Fruit fly (Drosophila melanogaster) ovary, adult (tissue): ENCODE results near the gene slmo.
A peak's percentile ranks its signal among the peaks of the same experiment; 100 is the strongest.

ENCODE experiments used
- CG17801 ChIP-seq: fragments of 200-800 bp; optimal IDR thresholded peaks from 2 replicates; lab custom pipeline; 2019; ENCODE audit warnings: missing biosample characterization, mild to moderate bottlenecking, missing genetic modification characterization, moderate library complexity; ENCODE audit not compliant: partially characterized antibody

slmo gene

DNA sequence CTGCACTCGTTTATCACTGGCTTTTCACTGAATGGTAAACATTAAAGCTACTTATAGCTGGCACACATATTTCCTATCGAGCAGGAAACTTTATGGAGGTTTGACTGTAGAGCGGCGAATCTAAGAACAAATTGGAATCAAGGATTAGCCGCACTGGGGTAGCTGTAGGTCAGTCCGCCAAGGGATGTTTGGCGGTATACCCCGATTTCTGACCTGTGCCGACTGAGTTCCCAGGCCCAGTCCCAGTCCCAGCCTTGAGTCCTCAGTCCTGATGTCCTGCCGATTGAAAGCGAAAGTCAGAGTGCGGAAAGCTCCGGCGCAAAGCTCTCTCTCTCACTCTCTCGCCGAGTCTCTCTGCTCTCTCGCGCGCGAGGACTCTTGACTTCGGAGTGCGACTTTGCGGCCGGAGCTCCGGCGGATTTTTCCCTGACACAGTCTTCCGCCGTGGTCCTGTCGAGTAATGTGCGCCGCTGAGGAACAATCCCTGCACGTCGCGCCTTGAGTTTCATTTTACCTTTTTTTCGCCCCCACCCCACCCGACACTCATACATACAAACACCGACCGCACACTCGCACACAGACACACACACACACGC lies 5.5 kb upstream of the slmo start, which contains the start of gene CG13995:
TSS of gene CG13995 (plus strand) at position 429 of the 596 bp plus-strand sequence.
- TF ChIP-seq CG17801 (GFP tag; lab: Kevin White, UChicago): no peak

DNA sequence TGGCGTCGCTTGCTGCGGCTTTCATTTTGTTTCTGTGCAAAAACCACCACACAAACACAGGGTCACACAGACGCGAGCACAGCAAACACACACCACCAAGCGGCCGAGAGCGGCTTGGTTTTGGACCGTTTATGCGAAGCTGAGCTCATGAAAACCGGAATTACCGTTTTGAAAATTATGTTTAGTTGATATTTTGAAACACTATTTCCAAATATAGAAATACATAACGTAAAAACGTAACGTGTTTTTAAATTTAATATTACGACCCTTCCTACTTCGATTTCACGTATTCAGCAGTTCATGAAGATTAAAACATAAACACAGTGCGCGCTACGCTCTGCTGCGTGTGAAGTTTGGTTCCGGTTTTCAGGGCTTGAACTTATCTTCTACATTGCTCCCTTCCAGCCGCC lies 2.7 kb upstream of the slmo start:
- TF ChIP-seq CG17801 (GFP tag; lab: Kevin White, UChicago): peak; percentile 96

DNA sequence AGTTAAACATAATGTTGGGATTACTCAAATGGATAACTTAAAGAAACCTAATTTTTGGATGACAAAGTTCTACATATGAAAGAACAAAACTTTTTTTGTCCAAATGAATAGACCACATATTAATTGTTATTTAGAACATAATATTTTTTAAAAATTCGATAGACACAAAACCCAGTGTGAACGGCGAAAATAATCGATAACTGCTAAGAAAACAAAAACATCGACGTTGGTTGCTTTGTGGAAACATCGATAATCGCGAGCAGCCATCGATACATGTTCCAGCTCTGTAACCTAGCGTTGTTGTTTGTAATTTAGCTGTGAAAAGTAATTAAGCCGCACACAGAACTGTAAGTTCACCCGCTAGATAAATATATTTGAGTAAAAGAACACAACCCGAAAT lies 2.1 kb upstream of the slmo start, which contains the start of gene CG9135:
TSS of gene CG9135 (plus strand) at position 226 of the 400 bp plus-strand sequence.
- no peak for TF ChIP-seq CG17801 (GFP tag; lab: Kevin White, UChicago)

DNA sequence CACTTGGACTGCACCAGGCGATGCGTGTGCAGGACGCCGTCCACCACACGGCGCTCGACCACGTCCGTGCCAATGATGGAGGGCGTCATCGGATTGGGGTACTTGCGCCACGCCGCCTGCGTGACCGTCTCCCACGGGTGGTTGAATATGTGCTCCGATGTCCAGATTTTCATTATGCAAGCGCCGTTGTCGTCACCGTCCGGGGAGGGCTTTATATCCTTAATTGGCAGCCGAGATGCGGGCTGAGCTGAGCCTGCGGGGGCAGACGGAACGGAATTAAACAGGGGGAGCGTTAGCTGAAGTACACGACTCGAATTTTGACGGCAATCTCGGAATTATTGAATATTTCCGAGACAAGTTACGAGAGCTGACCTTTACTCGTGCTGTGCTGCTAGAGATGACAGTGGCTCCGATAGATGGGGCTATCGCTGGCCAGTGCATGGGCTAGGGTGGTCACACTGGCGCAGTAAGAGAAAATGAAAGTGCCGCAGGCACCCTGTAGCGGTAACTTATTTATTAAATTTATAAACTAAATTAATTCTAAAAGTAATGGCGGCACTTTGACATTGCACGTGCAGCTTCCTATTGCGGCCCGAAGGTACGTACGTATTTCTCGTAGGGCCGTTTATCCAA lies 862 bp downstream of the slmo start, which contains the start of gene IPIP:
TSS of gene IPIP (plus strand) at position 475 of the 633 bp plus-strand sequence.
- peak; percentile 75 for TF ChIP-seq CG17801 (GFP tag; lab: Kevin White, UChicago)

DNA sequence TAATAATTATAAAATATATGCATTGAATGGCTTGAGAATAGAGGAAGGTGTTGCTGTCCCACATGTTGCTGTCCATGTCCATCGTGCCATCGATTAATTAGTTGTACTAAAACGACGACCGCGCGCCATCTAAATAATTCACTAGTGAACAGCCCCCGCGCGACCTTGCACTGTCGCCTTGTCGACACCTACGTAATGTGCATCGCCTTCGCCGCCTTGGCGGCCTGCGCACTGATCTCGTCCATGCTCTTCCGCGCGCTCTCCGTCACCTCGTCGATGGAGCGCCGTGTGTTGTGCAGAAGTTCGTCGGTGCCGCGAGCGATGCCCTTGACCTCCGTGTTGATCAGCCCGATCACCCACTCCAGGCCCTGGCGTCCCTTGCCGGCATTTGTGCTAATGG lies 1.6 kb downstream of the slmo start:
- TF ChIP-seq CG17801 (GFP tag; lab: Kevin White, UChicago): no peak

DNA sequence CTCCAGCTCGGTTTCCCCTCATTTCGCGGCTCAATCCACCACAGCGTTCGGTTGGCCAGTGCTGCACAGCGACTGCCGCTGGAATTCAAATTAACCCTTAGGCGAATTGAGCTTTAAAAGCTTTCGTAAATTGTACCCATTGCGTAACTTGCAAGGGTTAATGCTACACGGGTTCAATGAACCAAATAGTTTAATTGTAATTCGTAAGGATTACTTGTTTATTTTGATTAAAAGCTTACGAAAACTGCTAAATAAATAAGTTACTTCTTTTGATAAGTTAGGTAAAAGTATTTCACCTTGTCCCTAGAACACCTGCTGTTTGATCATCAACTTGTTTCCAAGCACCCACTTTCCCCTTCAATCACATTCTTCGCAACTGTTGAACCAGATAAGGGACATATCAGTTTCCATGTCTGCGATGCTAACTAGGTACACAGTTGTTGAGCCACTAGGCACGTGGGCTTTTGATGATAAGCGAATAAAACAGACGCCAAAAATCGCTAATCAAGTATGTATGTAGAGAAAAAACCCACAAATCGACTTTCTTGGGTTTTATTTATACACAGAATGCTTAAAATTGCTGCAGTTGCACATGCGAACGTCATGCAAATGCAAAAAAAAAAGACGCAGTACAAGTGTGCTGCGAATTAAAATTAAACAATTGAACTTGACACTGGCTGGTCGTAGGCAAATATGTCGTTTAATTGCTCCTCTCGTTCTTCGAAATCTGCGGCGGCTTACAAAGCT lies 2.4 kb downstream of the slmo start, which contains the start of gene Pfas:
TSS of gene Pfas (minus strand) at position 79 of the 747 bp plus-strand sequence.
- peak; percentile 67 for TF ChIP-seq CG17801 (GFP tag; lab: Kevin White, UChicago)

DNA sequence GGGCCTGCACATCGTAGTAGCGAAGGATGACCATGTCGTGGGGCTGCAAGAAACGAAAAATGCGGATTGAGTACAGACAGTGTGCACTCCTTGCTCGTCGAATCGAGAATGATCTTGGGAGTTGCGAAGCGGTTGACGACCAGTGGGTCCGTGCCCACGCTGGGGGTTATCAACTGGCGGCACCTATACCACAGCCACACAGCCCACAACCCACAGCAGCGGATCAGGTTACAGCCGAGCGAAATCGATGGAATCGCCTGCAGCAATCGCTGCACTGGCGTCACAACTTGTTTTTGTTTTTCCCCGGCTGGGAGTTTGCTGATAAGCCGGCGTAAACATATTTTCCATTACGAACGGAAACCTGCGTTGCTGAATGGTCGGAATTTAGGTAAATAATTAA lies 3.0 kb downstream of the slmo start:
- TF ChIP-seq CG17801 (GFP tag; lab: Kevin White, UChicago): no peak

DNA sequence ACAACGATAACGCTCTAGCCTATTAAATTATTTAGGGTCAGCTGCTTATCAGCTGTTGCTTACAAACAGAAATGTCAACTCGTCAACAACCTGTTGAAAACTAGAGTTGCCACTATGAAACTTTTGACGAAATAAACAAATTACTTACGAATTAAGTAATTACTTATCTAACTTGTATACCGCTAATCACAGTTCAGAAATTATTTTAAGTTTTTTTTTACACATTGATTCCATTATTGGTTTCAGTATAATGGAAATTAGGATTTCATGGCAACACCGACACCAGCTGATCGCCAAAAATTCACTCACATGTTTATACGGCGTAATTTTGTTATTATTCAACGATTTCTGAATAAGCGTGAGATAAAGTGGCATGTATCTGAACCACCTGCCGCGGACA lies 10.7 kb downstream of the slmo start, which contains the start of the genes CG9117 and CG31643:
TSS of gene CG9117 (minus strand) at position 73 of the 400 bp plus-strand sequence.
TSS of gene CG31643 (plus strand) at position 288 of the 400 bp plus-strand sequence.
- peak; percentile 70 for TF ChIP-seq CG17801 (GFP tag; lab: Kevin White, UChicago)

DNA sequence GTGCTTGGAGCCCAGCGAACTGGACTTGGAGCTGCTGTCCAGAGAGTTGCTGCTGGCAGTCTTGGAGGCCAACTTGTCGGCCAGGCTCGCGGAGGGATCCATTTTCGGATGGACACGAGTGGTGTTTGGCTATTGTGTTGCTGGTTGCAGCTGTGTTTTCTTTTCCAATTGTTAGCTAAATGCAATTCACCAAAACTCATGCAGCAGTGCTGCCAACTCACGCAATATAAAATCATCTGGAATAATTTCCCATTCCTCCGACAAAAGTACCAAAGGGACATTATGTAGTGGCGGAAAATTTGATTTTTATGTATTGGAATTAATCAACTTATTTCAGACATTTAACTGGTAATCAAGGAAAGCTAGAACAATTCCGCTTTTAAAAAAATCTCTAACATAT lies 11.8 kb downstream of the slmo start, which contains the start of gene mtm:
TSS of gene mtm (minus strand) at position 306 of the 400 bp plus-strand sequence.
- TF ChIP-seq CG17801 (GFP tag; lab: Kevin White, UChicago): no peak

DNA sequence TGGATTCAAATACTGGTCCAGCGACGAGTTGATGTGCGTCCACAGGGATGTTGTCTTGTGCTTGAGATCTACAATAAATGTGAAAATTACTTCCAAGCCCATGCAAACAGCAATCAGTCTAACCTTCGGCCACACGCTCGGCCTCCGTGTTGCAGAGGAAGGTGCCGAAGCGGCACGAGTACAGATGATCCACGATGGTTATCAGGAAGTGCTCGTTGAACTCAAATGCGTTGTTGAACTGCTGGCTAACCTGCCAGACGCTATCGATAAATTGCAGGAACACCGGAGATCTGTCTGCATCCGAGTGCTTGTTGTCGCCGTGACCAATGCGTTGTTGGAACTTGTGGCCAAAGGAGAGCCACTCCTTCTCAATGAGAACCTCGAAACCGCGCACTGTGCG lies 13.4 kb downstream of the slmo start:
- no peak for TF ChIP-seq CG17801 (GFP tag; lab: Kevin White, UChicago)

DNA sequence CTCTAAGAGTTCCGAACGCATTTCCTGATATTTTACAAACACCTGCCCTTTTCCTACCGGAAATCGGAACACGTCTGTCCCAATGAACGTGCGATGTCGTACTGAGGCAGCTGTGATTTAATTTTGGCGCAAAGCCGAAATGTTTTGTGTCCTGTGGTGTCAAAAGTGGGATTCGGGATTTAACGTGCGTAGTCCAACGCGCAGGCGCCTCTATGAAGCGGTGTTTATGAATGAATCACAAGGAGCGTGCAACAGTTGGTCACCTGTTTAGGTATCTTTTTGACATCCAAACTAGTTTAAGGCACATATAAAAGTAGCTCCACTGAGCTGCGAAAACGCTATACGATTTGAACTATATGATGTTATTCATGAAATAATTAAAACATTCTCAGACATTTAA lies 14.2 kb downstream of the slmo start, which contains the start of gene CG9109:
TSS of gene CG9109 (minus strand) at position 80 of the 400 bp plus-strand sequence.
- no peak for TF ChIP-seq CG17801 (GFP tag; lab: Kevin White, UChicago)

DNA sequence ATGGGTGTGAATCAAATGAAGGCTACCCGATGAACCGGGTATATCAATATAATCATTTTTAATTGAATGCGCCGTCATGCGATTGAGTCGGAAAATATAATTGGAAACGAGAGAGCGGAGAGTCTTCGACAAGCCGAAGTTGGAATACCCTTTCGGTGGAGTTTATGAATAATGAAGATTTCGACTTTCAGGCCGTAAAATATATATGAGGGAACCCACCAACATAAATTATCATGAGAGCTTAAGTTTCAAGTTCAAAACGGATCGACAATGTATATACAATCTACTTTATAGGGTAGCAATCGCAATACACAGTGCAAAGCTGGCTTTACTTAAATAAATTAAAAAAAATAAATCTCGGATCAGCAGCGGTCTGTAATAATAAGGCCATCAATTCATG lies 16.7 kb downstream of the slmo start:
- TF ChIP-seq CG17801 (GFP tag; lab: Kevin White, UChicago): no peak

DNA sequence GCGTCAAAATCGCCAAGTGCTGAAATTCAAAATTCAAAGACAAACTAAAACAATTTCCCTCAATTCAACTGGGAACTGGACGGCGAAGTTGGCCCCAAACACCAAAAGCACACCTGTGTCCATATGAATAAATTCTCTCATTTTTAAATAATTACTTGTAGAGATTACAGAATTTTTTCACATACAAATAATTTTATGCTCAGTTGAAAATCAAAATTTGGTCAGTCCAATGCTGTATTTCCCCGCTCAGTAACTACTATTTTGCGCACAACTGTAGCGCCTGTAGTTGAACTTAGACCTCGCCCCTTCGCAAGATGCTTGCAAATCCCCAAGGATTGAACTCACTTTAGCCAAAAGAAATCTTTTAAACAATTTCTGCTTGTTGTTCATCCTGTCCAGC lies 19.8 kb downstream of the slmo start:
- TF ChIP-seq CG17801 (GFP tag; lab: Kevin White, UChicago): no peak

DNA sequence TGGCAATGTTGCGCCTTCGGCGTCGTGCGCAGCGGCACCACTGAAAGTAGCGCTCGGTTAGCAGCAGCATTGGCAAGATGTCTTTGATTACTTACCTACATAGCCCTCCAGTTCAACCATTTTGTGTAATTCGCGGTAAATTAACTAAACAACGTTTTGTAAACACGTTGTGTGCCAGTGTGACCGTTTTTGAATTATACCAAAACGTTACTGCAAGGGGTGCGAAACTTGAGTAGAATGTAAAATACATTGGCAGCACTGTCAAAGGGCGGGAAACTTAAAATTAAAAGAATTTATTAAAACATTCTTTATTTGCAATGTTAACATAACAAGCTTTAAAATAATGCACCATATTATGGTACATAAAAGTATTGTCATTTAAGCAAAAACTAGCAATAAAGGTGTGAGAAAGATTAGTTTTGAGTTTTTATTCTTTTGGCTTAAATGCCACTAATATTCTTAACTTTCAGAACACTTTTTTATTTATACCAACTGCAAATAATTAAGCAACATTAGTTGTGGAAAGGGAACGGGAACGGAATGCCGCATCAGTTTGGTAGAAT lies 24.1 kb downstream of the slmo start, which contains the start of gene CG9107:
TSS of gene CG9107 (minus strand) at position 195 of the 563 bp plus-strand sequence.
- no peak for TF ChIP-seq CG17801 (GFP tag; lab: Kevin White, UChicago)
